Worm (Caenorhabditis elegans) whole organism, midembryonic: Measurements from ENCODE around the gene kin-18.

Experiments used
- T22C8.4 ChIP-seq: fragments of 200-800 bp; sonication (Bioruptor generic); IDR thresholded peaks from 2 replicates; pipeline ENCODE4 v1.3.6; 2022; ENCODE audit warnings: missing genetic modification characterization, missing compliant biosample characterization
- cog-1 ChIP-seq: sonication (generic microtip); optimal IDR thresholded peaks from 2 replicates; lab custom pipeline; 2016; ENCODE audit warnings: missing genetic modification characterization, missing compliant biosample characterization
- flt-1 ChIP-seq: fragments of 200-800 bp; sonication (Bioruptor generic); IDR thresholded peaks from 2 replicates; pipeline ENCODE4 v1.3.6; 2022; ENCODE audit warnings: missing genetic modification characterization, missing compliant biosample characterization
- klf-2 ChIP-seq: fragments of 200-800 bp; sonication (Bioruptor generic); conservative IDR thresholded peaks from 2 replicates; pipeline ENCODE4 v1.3.6; 2022; ENCODE audit warnings: missing genetic modification reagents, missing genetic modification characterization, missing compliant biosample characterization
- med-1 ChIP-seq: sonication (generic microtip); optimal IDR thresholded peaks from 2 replicates; lab custom pipeline; 2017; ENCODE audit warnings: missing genetic modification characterization, mild to moderate bottlenecking, missing compliant biosample characterization, antibody characterized with exemption, missing genetic modification reagents; ENCODE audit not compliant: insufficient read depth
- ref-1 ChIP-seq: fragments of 200-800 bp; sonication (Bioruptor generic); conservative IDR thresholded peaks from 2 replicates; pipeline ENCODE4 v1.3.6; 2022; ENCODE audit warnings: missing genetic modification reagents, missing genetic modification characterization, missing compliant biosample characterization
- ztf-23 ChIP-seq: fragments of 200-800 bp; sonication (Bioruptor generic); IDR thresholded peaks from 2 replicates; pipeline ENCODE4 v1.3.6; 2022; ENCODE audit warnings: missing genetic modification reagents, missing genetic modification characterization, missing compliant biosample characterization

DNA sequence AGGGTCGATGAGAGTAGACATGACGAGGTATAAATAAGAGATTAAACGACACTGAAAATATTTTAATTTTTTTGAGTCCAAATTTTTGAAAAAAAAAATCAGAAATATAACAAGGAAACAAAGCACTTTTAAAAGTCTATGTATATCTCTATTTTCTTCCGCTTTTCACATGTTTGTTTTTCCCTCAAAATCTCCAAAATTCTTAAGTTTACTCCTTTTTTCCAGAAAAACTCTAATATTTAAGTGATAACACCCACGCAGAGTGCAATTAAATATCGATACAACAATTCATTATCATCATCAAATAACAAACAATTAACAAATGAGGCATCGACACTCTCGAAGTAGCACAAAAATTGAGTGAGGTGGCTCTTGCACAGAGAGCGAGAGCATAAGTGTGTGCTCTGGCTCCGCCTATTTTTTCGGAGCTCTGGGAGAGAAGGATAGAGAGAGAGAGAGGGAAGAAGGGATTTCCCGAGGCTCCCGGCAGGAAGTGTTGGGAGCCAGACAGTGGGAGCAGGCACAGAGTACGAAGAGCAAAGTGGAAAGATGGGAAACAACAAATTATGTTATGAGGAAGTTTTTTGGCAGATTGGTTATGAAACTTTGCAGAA lies 39.4 kb downstream of the kin-18 start, which contains the start of gene anmt-2:
- TF ChIP-seq cog-1 (tag; lab: Kevin White, UChicago) (no peak), T22C8.4 (GFP tag; lab: Robert Waterston, UW) (no peak), med-1 (GFP tag; lab: Kevin White, UChicago) (no peak), ref-1 (GFP tag; lab: Robert Waterston, UW) (no peak), flt-1 (GFP tag; lab: Robert Waterston, UW) (no peak), klf-2 (GFP tag; lab: Robert Waterston, UW) (no peak), ztf-23 (GFP tag; lab: Robert Waterston, UW) (no peak)
